Worm (Caenorhabditis elegans) whole organism, L1 larva: ENCODE results near the gene cyp-25A4.

ENCODE experiments used
- C16A3.4 ChIP-seq: fragments of 150-350 bp; optimal IDR thresholded peaks from 2 replicates; lab custom pipeline; 2014; ENCODE audit warnings: missing biosample characterization, missing genetic modification characterization
- C34B4.2 ChIP-seq: sonication (generic microtip); optimal IDR thresholded peaks from 2 replicates; lab custom pipeline; 2017; ENCODE audit warnings: mild to moderate bottlenecking, missing genetic modification characterization, missing compliant biosample characterization
- F16B12.6 ChIP-seq: fragments of 150-350 bp; optimal IDR thresholded peaks from 2 replicates; lab custom pipeline; 2014; ENCODE audit warnings: missing biosample characterization, missing genetic modification characterization
- aha-1 ChIP-seq: fragments of 150-350 bp; optimal IDR thresholded peaks from 2 replicates; lab custom pipeline; 2014; ENCODE audit warnings: missing biosample characterization, missing genetic modification characterization
- aly-2 ChIP-seq: fragments of 150-350 bp; optimal IDR thresholded peaks from 2 replicates; lab custom pipeline; 2014; ENCODE audit warnings: missing biosample characterization, missing genetic modification characterization
- blmp-1 ChIP-seq: fragments of 150-350 bp; optimal IDR thresholded peaks from 2 replicates; lab custom pipeline; 2014; ENCODE audit warnings: missing biosample characterization, missing genetic modification characterization
- ceh-63 ChIP-seq: fragments of 200-800 bp; sonication (Bioruptor generic); optimal IDR thresholded peaks from 2 replicates; lab custom pipeline; 2018; ENCODE audit warnings: mild to moderate bottlenecking, missing genetic modification characterization, missing compliant biosample characterization
- ceh-8 ChIP-seq: fragments of 200-800 bp; sonication (Bioruptor generic); optimal IDR thresholded peaks from 2 replicates; lab custom pipeline; 2018; ENCODE audit warnings: mild to moderate bottlenecking, missing genetic modification characterization, moderate library complexity, missing compliant biosample characterization
- ceh-82 ChIP-seq, 3 experiments: fragments of 150-350 bp in 1 of 3; sonication (generic microtip) in 2 of 3; optimal IDR thresholded peaks; 2 replicates each; lab custom pipeline; 2014 to 2017; ENCODE audit warnings: missing biosample characterization in 3 of 3, missing genetic modification characterization in 3 of 3
- ceh-88 ChIP-seq: fragments of 200-800 bp; sonication (Bioruptor generic); IDR thresholded peaks from 2 replicates; pipeline ENCODE4 v1.3.6; 2022; ENCODE audit warnings: missing genetic modification characterization, missing compliant biosample characterization
- ceh-90 ChIP-seq: sonication (generic microtip); optimal IDR thresholded peaks from 2 replicates; lab custom pipeline; 2016; ENCODE audit warnings: missing genetic modification characterization, missing compliant biosample characterization
- ces-1 ChIP-seq: fragments of 150-350 bp; optimal IDR thresholded peaks from 2 replicates; lab custom pipeline; 2014; ENCODE audit warnings: missing biosample characterization, missing genetic modification reagents, missing genetic modification characterization
- efl-1 ChIP-seq, 4 experiments: fragments of 150-350 bp; optimal IDR thresholded peaks in 3 of 4; peaks in 1 of 4; 1 replicate in 1 of 4; 2 replicates in 3 of 4; lab custom pipeline; 2014; ENCODE audit warnings: missing biosample characterization in 2 of 4, missing genetic modification characterization in 2 of 4, missing genetic modification reagents in 2 of 4
- efl-3 ChIP-seq: fragments of 200-800 bp; sonication (Bioruptor generic); optimal IDR thresholded peaks from 2 replicates; lab custom pipeline; 2018; ENCODE audit warnings: mild to moderate bottlenecking, missing genetic modification characterization, missing compliant biosample characterization
- egl-13 ChIP-seq: sonication (generic microtip); optimal IDR thresholded peaks from 2 replicates; lab custom pipeline; 2016; ENCODE audit warnings: missing genotype, missing genetic modification reagents, missing genetic modification characterization, missing compliant biosample characterization
- elt-2 ChIP-seq: sonication (generic microtip); optimal IDR thresholded peaks from 2 replicates; lab custom pipeline; 2016; ENCODE audit warnings: missing genetic modification characterization, mild to moderate bottlenecking, inconsistent platforms, missing compliant biosample characterization, missing genetic modification reagents
- ets-5 ChIP-seq: fragments of 200-800 bp; sonication (Bioruptor generic); IDR thresholded peaks from 2 replicates; pipeline ENCODE4 v1.3.6; 2022; ENCODE audit warnings: missing genetic modification characterization, missing compliant biosample characterization
- fkh-8 ChIP-seq: sonication (generic microtip); optimal IDR thresholded peaks from 2 replicates; lab custom pipeline; 2016; ENCODE audit warnings: mild to moderate bottlenecking, missing genetic modification characterization, missing compliant biosample characterization
- fos-1 ChIP-seq: fragments of 150-350 bp; optimal IDR thresholded peaks from 2 replicates; lab custom pipeline; 2014; ENCODE audit warnings: missing biosample characterization, missing genetic modification characterization
- hlh-17 ChIP-seq: fragments of 200-800 bp; sonication (Bioruptor generic); optimal IDR thresholded peaks from 2 replicates; lab custom pipeline; 2018; ENCODE audit warnings: missing genetic modification characterization, mild to moderate bottlenecking, missing compliant biosample characterization, moderate library complexity, borderline replicate concordance
- hpl-2 ChIP-seq: fragments of 150-350 bp; optimal IDR thresholded peaks from 2 replicates; lab custom pipeline; 2014; ENCODE audit warnings: missing biosample characterization, missing genetic modification reagents, missing genetic modification characterization
- irx-1 ChIP-seq: sonication (generic microtip); optimal IDR thresholded peaks from 2 replicates; lab custom pipeline; 2016; ENCODE audit warnings: missing genetic modification characterization, missing compliant biosample characterization
- isw-1 ChIP-seq: fragments of 200-800 bp; sonication (Bioruptor generic); IDR thresholded peaks from 2 replicates; pipeline ENCODE4 v1.3.6; 2022; ENCODE audit warnings: missing genetic modification characterization, missing compliant biosample characterization
- jun-1 ChIP-seq: fragments of 150-350 bp; optimal IDR thresholded peaks from 2 replicates; lab custom pipeline; 2014; ENCODE audit warnings: missing biosample characterization, missing genetic modification reagents, missing genetic modification characterization
- lin-13 ChIP-seq: fragments of 150-350 bp; optimal IDR thresholded peaks from 2 replicates; lab custom pipeline; 2014; ENCODE audit warnings: missing biosample characterization, missing genetic modification reagents, missing genetic modification characterization
- lin-14 ChIP-seq: fragments of 200-800 bp; sonication (Bioruptor generic); optimal IDR thresholded peaks from 2 replicates; lab custom pipeline; 2018; ENCODE audit warnings: mild to moderate bottlenecking, missing genetic modification characterization, moderate library complexity, missing compliant biosample characterization
- lin-15B ChIP-seq: fragments of 150-350 bp; sonication (generic microtip); optimal IDR thresholded peaks from 3 replicates; lab custom pipeline; 2014; ENCODE audit warnings: missing biosample characterization, missing genetic modification characterization
- lin-35 ChIP-seq, 2 experiments: fragments of 150-350 bp; optimal IDR thresholded peaks; 2 replicates each; lab custom pipeline; 2014; ENCODE audit warnings: missing biosample characterization in 2 of 2, missing genetic modification characterization in 2 of 2, missing genetic modification reagents in 2 of 2
- lin-39 ChIP-seq: fragments of 150-350 bp; optimal IDR thresholded peaks from 2 replicates; lab custom pipeline; 2014; ENCODE audit warnings: missing biosample characterization, missing genetic modification reagents, missing genetic modification characterization
- mab-9 ChIP-seq: fragments of 200-800 bp; sonication (Bioruptor generic); IDR thresholded peaks from 2 replicates; pipeline ENCODE4 v1.3.6; 2022; ENCODE audit warnings: missing genetic modification reagents, missing genetic modification characterization, missing compliant biosample characterization
- mdl-1 ChIP-seq, 2 experiments: fragments of 150-350 bp; optimal IDR thresholded peaks; 2 replicates each; lab custom pipeline; 2014 to 2017; ENCODE audit warnings: missing biosample characterization in 2 of 2, missing genetic modification characterization in 2 of 2, inconsistent platforms in 1 of 2
- mep-1 ChIP-seq: fragments of 150-350 bp; optimal IDR thresholded peaks from 2 replicates; lab custom pipeline; 2014; ENCODE audit warnings: missing biosample characterization, missing genetic modification characterization
- nhr-11 ChIP-seq: fragments of 150-350 bp; optimal IDR thresholded peaks from 2 replicates; lab custom pipeline; 2014; ENCODE audit warnings: missing biosample characterization, missing genetic modification characterization
- nhr-12 ChIP-seq: sonication (generic microtip); optimal IDR thresholded peaks from 2 replicates; lab custom pipeline; 2017; ENCODE audit warnings: missing biosample characterization, missing genetic modification characterization
- nhr-19 ChIP-seq: fragments of 200-800 bp; sonication (Bioruptor generic); conservative IDR thresholded peaks from 2 replicates; pipeline ENCODE4 v1.3.6; 2022; ENCODE audit warnings: missing genetic modification characterization, missing compliant biosample characterization
- nhr-20 ChIP-seq: sonication (generic microtip); optimal IDR thresholded peaks from 2 replicates; lab custom pipeline; 2016; ENCODE audit warnings: mild to moderate bottlenecking, missing genetic modification characterization, missing compliant biosample characterization
- nhr-28 ChIP-seq: fragments of 150-350 bp; optimal IDR thresholded peaks from 2 replicates; lab custom pipeline; 2014; ENCODE audit warnings: missing biosample characterization, missing genetic modification characterization
- nhr-76 ChIP-seq: sonication (generic microtip); optimal IDR thresholded peaks from 2 replicates; lab custom pipeline; 2017; ENCODE audit warnings: missing biosample characterization, missing genetic modification characterization
- nhr-84 ChIP-seq: sonication (generic microtip); optimal IDR thresholded peaks from 2 replicates; lab custom pipeline; 2017; ENCODE audit warnings: missing biosample characterization, missing genetic modification characterization
- nhr-85 ChIP-seq: sonication (generic microtip); peaks from one replicate; lab custom pipeline; 2016; ENCODE audit warnings: missing genetic modification characterization, inconsistent platforms, missing compliant biosample characterization
- nhr-90 ChIP-seq: sonication (generic microtip); optimal IDR thresholded peaks from 2 replicates; lab custom pipeline; 2016; ENCODE audit warnings: mild to moderate bottlenecking, missing genetic modification characterization, missing compliant biosample characterization; ENCODE audit not compliant: poor library complexity
- pax-3 ChIP-seq: fragments of 200-800 bp; sonication (Bioruptor generic); optimal IDR thresholded peaks from 2 replicates; lab custom pipeline; 2018; ENCODE audit warnings: mild to moderate bottlenecking, missing genetic modification characterization, moderate library complexity, missing compliant biosample characterization
- pqm-1 ChIP-seq: sonication (generic microtip); optimal IDR thresholded peaks from 3 replicates; lab custom pipeline; 2017; ENCODE audit warnings: missing biosample characterization, missing genetic modification characterization
- rnt-1 ChIP-seq: sonication (generic microtip); optimal IDR thresholded peaks from 2 replicates; lab custom pipeline; 2016; ENCODE audit warnings: mild to moderate bottlenecking, missing genetic modification characterization, moderate library complexity, missing compliant biosample characterization
- snu-23 ChIP-seq: sonication (generic microtip); optimal IDR thresholded peaks from 2 replicates; lab custom pipeline; 2016; ENCODE audit warnings: missing genetic modification characterization, missing compliant biosample characterization
- sox-4 ChIP-seq: sonication (generic microtip); optimal IDR thresholded peaks from 2 replicates; lab custom pipeline; 2016; ENCODE audit warnings: missing genetic modification characterization, missing compliant biosample characterization
- sup-37 ChIP-seq: fragments of 200-800 bp; sonication (Bioruptor generic); optimal IDR thresholded peaks from 2 replicates; lab custom pipeline; 2018; ENCODE audit warnings: mild to moderate bottlenecking, missing genetic modification characterization, missing compliant biosample characterization
- tbx-2 ChIP-seq: sonication (generic microtip); optimal IDR thresholded peaks from 2 replicates; lab custom pipeline; 2016; ENCODE audit warnings: missing genetic modification characterization, missing compliant biosample characterization
- tlp-1 ChIP-seq: fragments of 150-350 bp; optimal IDR thresholded peaks from 2 replicates; lab custom pipeline; 2014; ENCODE audit warnings: missing biosample characterization, missing genetic modification characterization
- unc-86 ChIP-seq: sonication (generic microtip); optimal IDR thresholded peaks from 2 replicates; lab custom pipeline; 2016; ENCODE audit warnings: missing genetic modification characterization, missing compliant biosample characterization
- vab-15 ChIP-seq: sonication (generic microtip); optimal IDR thresholded peaks from 2 replicates; lab custom pipeline; 2017; ENCODE audit warnings: missing genotype, mild to moderate bottlenecking, missing genetic modification characterization, missing compliant biosample characterization
- zag-1 ChIP-seq: fragments of 150-350 bp; optimal IDR thresholded peaks from 2 replicates; lab custom pipeline; 2014; ENCODE audit warnings: missing biosample characterization, missing genetic modification characterization
- ztf-11 ChIP-seq, 2 experiments: sonication (generic microtip); optimal IDR thresholded peaks; 2 replicates each; lab custom pipeline; 2016 to 2017; ENCODE audit warnings: missing genetic modification characterization in 2 of 2, missing biosample characterization in 1 of 2, missing compliant biosample characterization in 1 of 2

cyp-25A4 gene

ce11 chrIII:3809008-3809407 lies 42.9 kb downstream of the cyp-25A4 start, which contains the start of gene toh-1 (continued):
- no peak for TF ChIP-seq hpl-2
- no peak for TF ChIP-seq fos-1 (tag; lab: Kevin White, UChicago)
- TF ChIP-seq nhr-11 (tag; lab: Kevin White, UChicago) = no peak
- TF ChIP-seq nhr-28 = no peak
- TF ChIP-seq egl-13 (tag; lab: Kevin White, UChicago) = no peak
- TF ChIP-seq nhr-76 (tag; lab: Kevin White, UChicago) = no peak
- no peak for TF ChIP-seq elt-2 (tag; lab: Kevin White, UChicago)
- TF ChIP-seq nhr-19 = no peak
- no peak for TF ChIP-seq sup-37 (GFP tag; lab: Kevin White, UChicago)
- no peak for TF ChIP-seq lin-35 (GFP tag; optimal IDR thresholded peaks at IDR 0.05; lab: Kevin White, UChicago)
- TF ChIP-seq aly-2 (tag; lab: Kevin White, UChicago) = no peak
- no peak for TF ChIP-seq pax-3 (tag; lab: Kevin White, UChicago)
- no peak for TF ChIP-seq lin-15B
- no peak for TF ChIP-seq nhr-20
- no peak for TF ChIP-seq F16B12.6 (tag; lab: Kevin White, UChicago)
- no peak for TF ChIP-seq ceh-90 (tag; lab: Kevin White, UChicago)
- no peak for TF ChIP-seq irx-1 (tag; lab: Kevin White, UChicago)
- TF ChIP-seq isw-1 (GFP tag; lab: Robert Waterston, UW) = no peak
- TF ChIP-seq nhr-12 (tag; lab: Kevin White, UChicago) = no peak
- no peak for TF ChIP-seq ces-1 (GFP tag; lab: Kevin White, UChicago)
- no peak for TF ChIP-seq nhr-84 (tag; lab: Kevin White, UChicago)
- TF ChIP-seq ets-5 = no peak
- TF ChIP-seq lin-13 = no peak
- TF ChIP-seq zag-1 (tag; lab: Kevin White, UChicago) = no peak
- peak; percentile 3 for TF ChIP-seq nhr-90
- no peak for TF ChIP-seq fkh-8 (tag; lab: Kevin White, UChicago)
- TF ChIP-seq efl-1 (optimal IDR thresholded peaks at IDR 0.05; lab: Kevin White, UChicago) = peak in 1 of 2 experiments; percentile 8
- TF ChIP-seq efl-1 (GFP tag; optimal IDR thresholded peaks at IDR 0.05 in 1 of 2; lab: Kevin White, UChicago) = no peak
- TF ChIP-seq hlh-17 (GFP tag; lab: Kevin White, UChicago) = no peak
- TF ChIP-seq ceh-82 (tag; optimal IDR thresholded peaks at IDR 0.05; lab: Kevin White, UChicago) = no peak
- TF ChIP-seq C34B4.2 (tag; lab: Kevin White, UChicago) = no peak
- no peak for TF ChIP-seq C16A3.4 (tag; lab: Kevin White, UChicago)
- no peak for TF ChIP-seq ceh-8 (GFP tag; lab: Kevin White, UChicago)
- TF ChIP-seq ceh-63 (GFP tag; lab: Kevin White, UChicago) = no peak
- no peak for TF ChIP-seq unc-86 (tag; lab: Kevin White, UChicago)
- no peak for TF ChIP-seq jun-1 (tag; lab: Kevin White, UChicago)
- TF ChIP-seq lin-14 = peak; percentile 54
- TF ChIP-seq aha-1 (tag; lab: Kevin White, UChicago) = no peak
- TF ChIP-seq sox-4 (tag; lab: Kevin White, UChicago) = no peak
- TF ChIP-seq nhr-85 (tag; lab: Kevin White, UChicago) = peak; percentile 93
- peak; percentile 47 for TF ChIP-seq snu-23 (GFP tag; lab: Kevin White, UChicago)
- TF ChIP-seq, all 84 proteins: peak for 9

- TF ChIP-seq nhr-90 (no peak), blmp-1 (tag; lab: Kevin White, UChicago) (peak; percentile 96), nhr-85 (tag; lab: Kevin White, UChicago) (peak; percentile 72), ceh-8 (GFP tag; lab: Kevin White, UChicago) (no peak), rnt-1 (tag; lab: Kevin White, UChicago) (no peak), lin-15B (no peak), efl-3 (no peak), lin-14 (peak; percentile 50), snu-23 (GFP tag; lab: Kevin White, UChicago) (peak; percentile 26), tbx-2 (tag; lab: Kevin White, UChicago) (no peak), mep-1 (tag; lab: Kevin White, UChicago) (no peak), ztf-11 (tag; optimal IDR thresholded peaks at IDR 0.05; lab: Kevin White, UChicago) (no peak), ceh-88 (GFP tag; lab: Robert Waterston, UW) (no peak), hpl-2 (no peak), mdl-1 (tag; optimal IDR thresholded peaks at IDR 0.05; lab: Kevin White, UChicago) (no peak), tlp-1 (tag; lab: Kevin White, UChicago) (no peak), lin-39 (no peak), pqm-1 (tag; lab: Kevin White, UChicago) (no peak), nhr-20 (peak; percentile 4), vab-15 (no peak), mab-9 (no peak), C16A3.4 (tag; lab: Kevin White, UChicago) (no peak), F16B12.6 (tag; lab: Kevin White, UChicago) (no peak)
Measured at ce11 chrIII:3807590-3807989, 44.3 kb downstream of the cyp-25A4 start.
